Worm (Caenorhabditis elegans): ENCODE data around the gene gcc-1.

gcc-1 gene

DNA sequence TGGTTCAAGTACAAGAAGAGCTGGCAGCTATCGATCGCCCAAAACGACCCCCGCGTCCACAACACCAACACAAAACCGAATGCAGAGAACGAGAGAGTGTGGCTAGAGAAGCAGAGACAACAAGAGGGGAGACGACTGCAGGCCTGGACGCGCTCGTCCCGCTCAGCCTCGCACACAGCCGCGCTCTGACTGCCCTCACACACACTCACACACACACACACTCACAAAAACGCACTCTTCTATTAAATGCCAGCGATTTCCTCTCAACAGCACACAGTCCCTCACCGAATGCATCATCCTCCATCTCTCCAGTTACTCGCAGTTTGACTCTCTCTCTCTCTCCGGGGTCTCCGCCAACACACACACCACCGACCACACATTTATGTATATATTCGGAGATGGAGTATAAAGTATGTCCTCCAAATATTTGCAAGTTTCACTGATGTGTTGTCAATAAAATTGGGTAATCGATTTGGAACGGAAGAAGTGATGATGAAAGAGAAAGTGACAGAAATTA is 32.1 kb upstream of the gcc-1 start (continued):
- TF ChIP-seq ztf-7 (tag; optimal IDR thresholded peaks at IDR 0.05) = peak; percentile 24
- peak; percentile 83 for TF ChIP-seq nhr-102 (tag; optimal IDR thresholded peaks at IDR 0.05)
- TF ChIP-seq F37D6.2 (tag; optimal IDR thresholded peaks at IDR 0.05) = peak; percentile 76
- no peak; the same call in 1 of the 2 replicates for TF ChIP-seq mxl-2 (GFP tag; conservative IDR thresholded peaks at IDR 0.05)
- peak; percentile 66 for TF ChIP-seq vab-7 (GFP tag; IDR thresholded peaks at IDR 0.05)
- TF ChIP-seq nhr-77 (tag; optimal IDR thresholded peaks at IDR 0.05) = peak; percentile 68
- TF ChIP-seq fkh-10 (GFP tag; optimal IDR thresholded peaks at IDR 0.05) = peak; percentile 91
- peak; percentile 54; the same call in 1 of the 2 replicates for TF ChIP-seq zfp-3 (GFP tag; conservative IDR thresholded peaks at IDR 0.05)
- TF ChIP-seq ceh-32 (tag; optimal IDR thresholded peaks at IDR 0.05; ENCODE audit: poor library complexity) = peak; percentile 56
- no peak for TF ChIP-seq D1046.2 (GFP tag; IDR thresholded peaks at IDR 0.05)
- 0 out of 2 replicates have a peak, but pooled peaks have one; percentile 26 for TF ChIP-seq ceh-44 (GFP tag; IDR thresholded peaks at IDR 0.05)
- peak; percentile 41 to 66 for TF ChIP-seq daf-16 (GFP tag; optimal IDR thresholded peaks at IDR 0.05)
- peak; percentile 64 for TF ChIP-seq daf-16 (tag; optimal IDR thresholded peaks at IDR 0.05)
- TF ChIP-seq unc-130 (GFP tag; optimal IDR thresholded peaks at IDR 0.05) = no peak
- peak; percentile 64; the same call in 1 of the 2 replicates for TF ChIP-seq dmd-8 (GFP tag; IDR thresholded peaks at IDR 0.05)
- TF ChIP-seq unc-39 (tag; optimal IDR thresholded peaks at IDR 0.05) = peak; percentile 65
- TF ChIP-seq unc-62 (GFP tag; optimal IDR thresholded peaks at IDR 0.05 in 1 of 2) = peak in 1 of 2 experiments; percentile 100
- TF ChIP-seq unc-62 (tag; optimal IDR thresholded peaks at IDR 0.05) = no peak
- TF ChIP-seq duxl-1 (tag; optimal IDR thresholded peaks at IDR 0.05; ENCODE audit: poor library complexity) = peak; percentile 59
- peak; percentile 98 for TF ChIP-seq aha-1 (tag)
- TF ChIP-seq lir-3 (tag; optimal IDR thresholded peaks at IDR 0.05) = peak; percentile 57
- peak; percentile 25; the same call in 1 of the 2 replicates for TF ChIP-seq lin-1 (GFP tag; IDR thresholded peaks at IDR 0.05)
- TF ChIP-seq ces-1 (GFP tag; optimal IDR thresholded peaks at IDR 0.05) = peak; percentile 21
- peak; percentile 91 for TF ChIP-seq nhr-11 (tag; optimal IDR thresholded peaks at IDR 0.05)
- peak; percentile 66 for TF ChIP-seq zag-1 (tag; optimal IDR thresholded peaks at IDR 0.05)
- TF ChIP-seq pha-4 (GFP tag; IDR thresholded peaks at IDR 0.05) = peak; percentile 81
- TF ChIP-seq pha-4 (tag; optimal IDR thresholded peaks at IDR 0.05) = peak; percentile 90
- peak; percentile 96 for TF ChIP-seq nhr-25 (tag; optimal IDR thresholded peaks at IDR 0.05; ENCODE audit: borderline replicate concordance, insufficient read depth)
- TF ChIP-seq zip-2 (tag; optimal IDR thresholded peaks at IDR 0.05) = peak; percentile 23
- TF ChIP-seq nhr-6 (tag; optimal IDR thresholded peaks at IDR 0.05) = peak; percentile 83
- peak; percentile 97 for TF ChIP-seq rbr-2 (tag; optimal IDR thresholded peaks at IDR 0.05)
- no peak for TF ChIP-seq lin-15B (tag; optimal IDR thresholded peaks at IDR 0.05)
- no peak for TF ChIP-seq F26F4.8 (GFP tag; conservative IDR thresholded peaks at IDR 0.05)
- no peak for TF ChIP-seq egl-43 (GFP tag; IDR thresholded peaks at IDR 0.05)
- TF ChIP-seq lim-7 (GFP tag; IDR thresholded peaks at IDR 0.05) = 0 out of 2 replicates have a peak, but pooled peaks have one; percentile 39
- peak; percentile 99 for TF ChIP-seq hmg-1.1 (GFP tag; IDR thresholded peaks at IDR 0.05)
- TF ChIP-seq dmd-6 (GFP tag; IDR thresholded peaks at IDR 0.05) = peak; percentile 87
- TF ChIP-seq nhr-28 (tag; optimal IDR thresholded peaks at IDR 0.05) = peak; percentile 91
- TF ChIP-seq jun-1 (tag; optimal IDR thresholded peaks at IDR 0.05) = peak; percentile 39
- peak; percentile 61; the same call in 1 of the 2 replicates for TF ChIP-seq nhr-42 (GFP tag; IDR thresholded peaks at IDR 0.05)
- TF ChIP-seq arid-1 (GFP tag; conservative IDR thresholded peaks at IDR 0.05) = peak; percentile 73; the same call in 1 of the 2 replicates
- TF ChIP-seq ceh-28 (tag; optimal IDR thresholded peaks at IDR 0.05) = peak; percentile 60
- TF ChIP-seq zfp-2 (tag; optimal IDR thresholded peaks at IDR 0.05) = peak; percentile 46
- peak; percentile 73 to 95 for TF ChIP-seq hif-1 (tag; optimal IDR thresholded peaks at IDR 0.05)
- TF ChIP-seq nhr-48 (tag; optimal IDR thresholded peaks at IDR 0.05) = peak; percentile 84
- TF ChIP-seq php-3 (GFP tag; IDR thresholded peaks at IDR 0.05) = peak; percentile 17; the same call in 1 of the 2 replicates

All from whole organism, L4 larva.